Fruit fly (Drosophila melanogaster) whole organism, wandering third instar larva: ENCODE data around the gene CG18563.

Experiments used
- dl ChIP-seq, 2 experiments: fragments of 175-275, 200-275 bp in 1 of 2; fragments of 200-275 bp in 1 of 2; sonication (Bioruptor generic); optimal IDR thresholded peaks; lab custom pipeline; 2018; ENCODE audit warnings: mild to moderate bottlenecking in 2 of 2, missing biosample characterization in 2 of 2, missing genetic modification characterization in 2 of 2, moderate library complexity in 2 of 2; ENCODE audit not compliant: partially characterized antibody in 2 of 2, insufficient read depth in 1 of 2
- foxo ChIP-seq, 2 experiments: fragments of 200-800 bp; sonication (Bioruptor generic); optimal IDR thresholded peaks; 2 replicates in 1 of 2; 3 replicates in 1 of 2; lab custom pipeline; 2016 to 2017; ENCODE audit warnings: missing biosample characterization in 2 of 2, missing genetic modification characterization in 2 of 2
- fru ChIP-seq: fragments of 200-800 bp; sonication (Bioruptor generic); optimal IDR thresholded peaks from 3 replicates; lab custom pipeline; 2016; ENCODE audit warnings: missing biosample characterization, mild to moderate bottlenecking, missing genetic modification characterization
- tai ChIP-seq: sonication (Bioruptor generic); optimal IDR thresholded peaks from 2 replicates; lab custom pipeline; 2016; ENCODE audit warnings: missing biosample characterization, missing genetic modification characterization

dm6 chr2L:17425005-17425404, 32.8 kb downstream of the CG18563 start:
- no peak for TF ChIP-seq tai (GFP tag; lab: Kevin White, UChicago)
- no peak for TF ChIP-seq fru
- TF ChIP-seq foxo (GFP tag; optimal IDR thresholded peaks at IDR 0.05; lab: Kevin White, UChicago) = no peak
- no peak for TF ChIP-seq dl (GFP tag; optimal IDR thresholded peaks at IDR 0.05; lab: Kevin White, UChicago; ENCODE audit: insufficient read depth in 1 of 2, partially characterized antibody in 2 of 2)
